Worm (Caenorhabditis elegans): ENCODE results near the gene K05F1.10.
"Not testable (repeated sequence)": the region's sequence is repeated elsewhere in the genome, so short reads cannot be mapped to it uniquely, and the experiment has no call there.

DNA sequence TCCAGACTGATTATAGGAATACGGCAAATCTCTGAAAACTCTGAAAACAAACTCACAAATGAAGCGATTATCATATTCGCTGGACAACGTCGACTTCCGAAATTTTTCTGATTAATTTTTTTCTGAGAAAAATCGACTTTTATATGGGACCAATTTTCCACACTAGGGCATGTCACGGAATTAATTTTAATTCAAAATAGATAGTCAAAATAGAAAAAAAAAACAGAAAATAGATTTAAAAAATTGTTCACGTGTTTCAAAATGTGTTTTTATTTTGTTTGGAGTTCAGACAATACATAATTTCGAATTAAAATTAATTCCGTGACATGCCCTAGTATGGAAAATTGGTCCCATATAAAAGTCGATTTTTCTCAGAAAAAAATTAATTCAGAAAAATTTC lies 47.6 kb downstream of the K05F1.10 start, which contains the start of the genes F10C1.3 and F10C1.23:
- not testable (repeated sequence) for TF ChIP-seq ama-1 (optimal IDR thresholded peaks at IDR 0.05); hnd-1 (tag; optimal IDR thresholded peaks at IDR 0.05); B0310.2 (tag; optimal IDR thresholded peaks at IDR 0.05); ets-7 (tag; optimal IDR thresholded peaks at IDR 0.05); tbx-11 (GFP tag; IDR thresholded peaks at IDR 0.05); ceh-36 (tag; optimal IDR thresholded peaks at IDR 0.05); aly-1 (tag; optimal IDR thresholded peaks at IDR 0.05); hmg-4 (GFP tag; optimal IDR thresholded peaks at IDR 0.05); pes-1 (GFP tag; IDR thresholded peaks at IDR 0.05); flt-1 (GFP tag; IDR thresholded peaks at IDR 0.05)
